Fruit fly (Drosophila melanogaster): ENCODE results near the gene CG4116.
A peak's percentile ranks its signal among the peaks of the same experiment; 100 is the strongest.

CG4116 gene

DNA sequence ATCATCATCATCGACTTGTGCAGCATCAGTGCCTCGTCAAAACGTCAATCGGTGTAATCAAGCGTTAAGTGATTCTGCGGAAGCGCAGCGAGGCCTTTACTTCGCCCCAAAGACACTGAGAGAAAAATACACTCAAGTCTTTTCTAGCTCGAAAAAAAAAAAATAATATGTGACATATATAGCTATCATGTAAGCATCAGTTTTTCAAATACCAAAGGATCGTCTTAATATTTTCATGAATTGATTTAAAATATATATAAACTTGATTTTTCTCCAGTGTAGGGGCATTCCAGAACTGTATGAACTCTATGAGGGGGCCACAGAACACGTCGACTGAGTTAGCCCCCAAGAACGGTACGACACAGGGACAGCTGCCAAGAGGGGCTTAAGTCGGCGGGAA lies 27.6 kb downstream of the CG4116 start:
- TF ChIP-seq br (GFP tag; optimal IDR thresholded peaks at IDR 0.05) (peak; percentile 64), Vsx2 (GFP tag; optimal IDR thresholded peaks at IDR 0.05; ENCODE audit: partially characterized antibody) (no peak), dsf (GFP tag; optimal IDR thresholded peaks at IDR 0.05; ENCODE audit: borderline replicate concordance) (no peak), usp (GFP tag; optimal IDR thresholded peaks at IDR 0.05) (no peak), CG32264 (GFP tag; optimal IDR thresholded peaks at IDR 0.05) (no peak), Myc (optimal IDR thresholded peaks at IDR 0.05) (no peak), GATAd (GFP tag; optimal IDR thresholded peaks at IDR 0.05) (no peak), Hr78 (GFP tag; optimal IDR thresholded peaks at IDR 0.05) (no peak), Sp1 (GFP tag; optimal IDR thresholded peaks at IDR 0.05) (peak; percentile 81), ey (GFP tag; optimal IDR thresholded peaks at IDR 0.05) (peak; percentile 64), Hnf4 (GFP tag; optimal IDR thresholded peaks at IDR 0.05) (peak; percentile 74), CG9705 (GFP tag; optimal IDR thresholded peaks at IDR 0.05) (peak; percentile 40), h (GFP tag; optimal IDR thresholded peaks at IDR 0.05) (peak; percentile 82), dl (GFP tag; optimal IDR thresholded peaks at IDR 0.05; ENCODE audit: insufficient read depth in 1 of 2, partially characterized antibody in 2 of 2) (no peak), woc (GFP tag; optimal IDR thresholded peaks at IDR 0.05) (peak; percentile 37), tai (GFP tag; optimal IDR thresholded peaks at IDR 0.05) (no peak), foxo (GFP tag; optimal IDR thresholded peaks at IDR 0.05) (peak in 1 of 2 experiments; percentile 85), brk (GFP tag; optimal IDR thresholded peaks at IDR 0.05) (peak; percentile 58), N (GFP tag; optimal IDR thresholded peaks at IDR 0.05) (no peak), dmrt93B (GFP tag; optimal IDR thresholded peaks at IDR 0.05) (peak; percentile 52), OdsH (GFP tag; optimal IDR thresholded peaks at IDR 0.05) (peak; percentile 72), Jra (GFP tag; optimal IDR thresholded peaks at IDR 0.05) (no peak), Abd-B (GFP tag; optimal IDR thresholded peaks at IDR 0.05) (no peak), Rel (GFP tag; optimal IDR thresholded peaks at IDR 0.05) (no peak), Rel (tag; optimal IDR thresholded peaks at IDR 0.05) (peak; percentile 35), fru (GFP tag; optimal IDR thresholded peaks at IDR 0.05) (peak; percentile 83), rgr (GFP tag; optimal IDR thresholded peaks at IDR 0.05) (peak; percentile 77), Hr83 (GFP tag; optimal IDR thresholded peaks at IDR 0.05; ENCODE audit: poor library complexity, severe bottlenecking) (no peak), sv (GFP tag; optimal IDR thresholded peaks at IDR 0.05) (no peak), psq (GFP tag; optimal IDR thresholded peaks at IDR 0.05) (peak; percentile 71), pan (optimal IDR thresholded peaks at IDR 0.05) (no peak), Mio (GFP tag; optimal IDR thresholded peaks at IDR 0.05) (no peak), Dfd (GFP tag; optimal IDR thresholded peaks at IDR 0.05) (no peak), jim (GFP tag; optimal IDR thresholded peaks at IDR 0.05) (no peak), CrebA (GFP tag; optimal IDR thresholded peaks at IDR 0.05; ENCODE audit: borderline replicate concordance) (no peak), Dif (GFP tag; optimal IDR thresholded peaks at IDR 0.05; ENCODE audit: partially characterized antibody) (no peak), sage (GFP tag; optimal IDR thresholded peaks at IDR 0.05) (peak; percentile 37), HLH106 (tag; optimal IDR thresholded peaks at IDR 0.05) (peak; percentile 76), lola (GFP tag; optimal IDR thresholded peaks at IDR 0.05) (no peak)

dm6 chrX:3036527-3036926 lies 30.8 kb downstream of the CG4116 start:
- TF ChIP-seq dsf (GFP tag; optimal IDR thresholded peaks at IDR 0.05; ENCODE audit: borderline replicate concordance) (no peak), dmrt93B (GFP tag; optimal IDR thresholded peaks at IDR 0.05) (peak; percentile 21), rgr (GFP tag; optimal IDR thresholded peaks at IDR 0.05) (peak; percentile 52), CG32264 (GFP tag; optimal IDR thresholded peaks at IDR 0.05) (no peak), br (GFP tag; optimal IDR thresholded peaks at IDR 0.05) (no peak), Myc (optimal IDR thresholded peaks at IDR 0.05) (no peak), OdsH (GFP tag; optimal IDR thresholded peaks at IDR 0.05) (peak; percentile 13), Rel (GFP tag; optimal IDR thresholded peaks at IDR 0.05) (no peak), Rel (tag; optimal IDR thresholded peaks at IDR 0.05) (no peak), brk (GFP tag; optimal IDR thresholded peaks at IDR 0.05) (no peak), N (GFP tag; optimal IDR thresholded peaks at IDR 0.05) (no peak), Hnf4 (GFP tag; optimal IDR thresholded peaks at IDR 0.05) (no peak), dl (GFP tag; optimal IDR thresholded peaks at IDR 0.05; ENCODE audit: insufficient read depth in 1 of 2, partially characterized antibody in 2 of 2) (no peak), HLH106 (tag; optimal IDR thresholded peaks at IDR 0.05) (peak; percentile 42), sage (GFP tag; optimal IDR thresholded peaks at IDR 0.05) (no peak), CG9705 (GFP tag; optimal IDR thresholded peaks at IDR 0.05) (no peak), CrebA (GFP tag; optimal IDR thresholded peaks at IDR 0.05; ENCODE audit: borderline replicate concordance) (no peak), Hr78 (GFP tag; optimal IDR thresholded peaks at IDR 0.05) (no peak), tai (GFP tag; optimal IDR thresholded peaks at IDR 0.05) (no peak), jim (GFP tag; optimal IDR thresholded peaks at IDR 0.05) (no peak), Sp1 (GFP tag; optimal IDR thresholded peaks at IDR 0.05) (peak; percentile 33), Jra (GFP tag; optimal IDR thresholded peaks at IDR 0.05) (no peak), h (GFP tag; optimal IDR thresholded peaks at IDR 0.05) (peak; percentile 39), Dif (GFP tag; optimal IDR thresholded peaks at IDR 0.05; ENCODE audit: partially characterized antibody) (no peak), Dfd (GFP tag; optimal IDR thresholded peaks at IDR 0.05) (no peak), ey (GFP tag; optimal IDR thresholded peaks at IDR 0.05) (peak; percentile 22), Vsx2 (GFP tag; optimal IDR thresholded peaks at IDR 0.05; ENCODE audit: partially characterized antibody) (no peak), psq (GFP tag; optimal IDR thresholded peaks at IDR 0.05) (no peak), foxo (GFP tag; optimal IDR thresholded peaks at IDR 0.05) (peak in 1 of 2 experiments; percentile 56), Abd-B (GFP tag; optimal IDR thresholded peaks at IDR 0.05) (no peak), fru (GFP tag; optimal IDR thresholded peaks at IDR 0.05) (peak; percentile 55), lola (GFP tag; optimal IDR thresholded peaks at IDR 0.05) (no peak), usp (GFP tag; optimal IDR thresholded peaks at IDR 0.05) (no peak), GATAd (GFP tag; optimal IDR thresholded peaks at IDR 0.05) (no peak), pan (optimal IDR thresholded peaks at IDR 0.05) (no peak), woc (GFP tag; optimal IDR thresholded peaks at IDR 0.05) (no peak), Hr83 (GFP tag; optimal IDR thresholded peaks at IDR 0.05; ENCODE audit: poor library complexity, severe bottlenecking) (no peak), Mio (GFP tag; optimal IDR thresholded peaks at IDR 0.05) (no peak), sv (GFP tag; optimal IDR thresholded peaks at IDR 0.05) (no peak)
